Fruit fly (Drosophila melanogaster) whole organism, pupa: ENCODE results near the gene CREG.

Source experiments
- CG12605 ChIP-seq: fragments of 200-800 bp; sonication (Bioruptor generic); IDR thresholded peaks from 2 replicates; pipeline ENCODE4 v1.3.6; 2022; ENCODE audit warnings: missing biosample characterization, missing genetic modification characterization
- CG13204 ChIP-seq: fragments of 200-800 bp; sonication (Bioruptor generic); optimal IDR thresholded peaks from 2 replicates; lab custom pipeline; 2018; ENCODE audit warnings: missing biosample characterization, mild to moderate bottlenecking, missing genetic modification characterization, moderate library complexity
- CG14655 ChIP-seq: fragments of 200-800 bp; sonication (Bioruptor generic); optimal IDR thresholded peaks from 3 replicates; lab custom pipeline; 2017; ENCODE audit warnings: mild to moderate bottlenecking, missing biosample characterization, missing genetic modification reagents, missing genetic modification characterization
- CG17806 ChIP-seq: fragments of 200-800 bp; sonication (Bioruptor generic); optimal IDR thresholded peaks from 2 replicates; lab custom pipeline; 2018; ENCODE audit warnings: missing biosample characterization, mild to moderate bottlenecking, missing genetic modification characterization, moderate library complexity
- CG34367 ChIP-seq: fragments of 200-800 bp; sonication (Bioruptor generic); optimal IDR thresholded peaks from 2 replicates; lab custom pipeline; 2018; ENCODE audit warnings: missing biosample characterization, mild to moderate bottlenecking, missing genetic modification characterization
- CG4496 ChIP-seq: fragments of 200-800 bp; sonication (Bioruptor generic); IDR thresholded peaks from 3 replicates; pipeline ENCODE4 v1.3.6; 2022; ENCODE audit warnings: missing biosample characterization, missing genetic modification characterization
- CG8301 ChIP-seq: fragments of 200-800 bp; sonication (Bioruptor generic); optimal IDR thresholded peaks from 2 replicates; lab custom pipeline; 2018; ENCODE audit warnings: missing biosample characterization, mild to moderate bottlenecking, missing genetic modification characterization
- CG9948 ChIP-seq: fragments of 200-800 bp; sonication (Bioruptor generic); optimal IDR thresholded peaks from 2 replicates; lab custom pipeline; 2018; ENCODE audit warnings: missing biosample characterization, mild to moderate bottlenecking, missing genetic modification characterization, moderate library complexity
- Ets98B ChIP-seq: fragments of 200-800 bp; sonication (Bioruptor generic); IDR thresholded peaks from 2 replicates; pipeline ENCODE4 v1.3.6; 2022; ENCODE audit warnings: missing biosample characterization, missing genetic modification characterization
- Pif1A ChIP-seq: fragments of 200-800 bp; sonication (Bioruptor generic); optimal IDR thresholded peaks from 3 replicates; lab custom pipeline; 2016; ENCODE audit warnings: missing biosample characterization, missing genetic modification characterization
- Pif1B ChIP-seq: fragments of 200-800 bp; sonication (Bioruptor generic); optimal IDR thresholded peaks from 3 replicates; lab custom pipeline; 2016; ENCODE audit warnings: missing biosample characterization, missing genetic modification characterization
- Snoo ChIP-seq: fragments of 200-800 bp; sonication (Bioruptor generic); optimal IDR thresholded peaks from 3 replicates; lab custom pipeline; 2017; ENCODE audit warnings: missing biosample characterization, mild to moderate bottlenecking, missing genetic modification characterization, inconsistent platforms
- fd96Ca ChIP-seq: fragments of 200-800 bp; sonication (Bioruptor generic); IDR thresholded peaks from 3 replicates; pipeline ENCODE4 v1.3.6; 2022; ENCODE audit warnings: missing biosample characterization, missing genetic modification characterization
- gl ChIP-seq: fragments of 200-800 bp; sonication (Bioruptor generic); optimal IDR thresholded peaks from 2 replicates; lab custom pipeline; 2018; ENCODE audit warnings: missing biosample characterization, mild to moderate bottlenecking, missing genetic modification characterization
- rn ChIP-seq: fragments of 200-800 bp; sonication (Bioruptor generic); IDR thresholded peaks from 2 replicates; pipeline ENCODE4 v1.3.6; 2022; ENCODE audit warnings: missing biosample characterization, missing genetic modification characterization

The CREG gene

dm6 chr3R:17359370-17359769, 35.1 kb downstream of the CREG start:
- no peak for TF ChIP-seq CG14655 (GFP tag; lab: Kevin White, UChicago)
- no peak for TF ChIP-seq Snoo (tag; lab: Kevin White, UChicago)
- no peak for TF ChIP-seq CG4496 (GFP tag; lab: Robert Waterston, UW)
- TF ChIP-seq CG34367 (tag; lab: Kevin White, UChicago): no peak
- no peak for TF ChIP-seq CG12605 (GFP tag; lab: Robert Waterston, UW)
- TF ChIP-seq rn: no peak
- TF ChIP-seq fd96Ca (GFP tag; lab: Robert Waterston, UW): no peak
- no peak for TF ChIP-seq gl (tag; lab: Kevin White, UChicago)
- TF ChIP-seq Pif1A: no peak

- TF ChIP-seq CG17806 (no peak), Pif1A (no peak), Pif1B (GFP tag; lab: Kevin White, UChicago) (no peak), CG9948 (no peak), CG13204 (GFP tag; lab: Kevin White, UChicago) (no peak), Ets98B (GFP tag; lab: Robert Waterston, UW) (no peak), Snoo (tag; lab: Kevin White, UChicago) (no peak), rn (no peak), CG8301 (tag; lab: Kevin White, UChicago) (no peak)
Measured at dm6 chr3R:17346212-17346611, 48.2 kb downstream of the CREG start.
